Worm (Caenorhabditis elegans) whole organism, late embryonic: Measurements from ENCODE around the gene oac-53.
"Not testable (repeated sequence)": the region's sequence is repeated elsewhere in the genome, so short reads cannot be mapped to it uniquely, and the experiment has no call there.

Experiments used
- K09A11.1 ChIP-seq: sonication (generic microtip); optimal IDR thresholded peaks from 2 replicates; lab custom pipeline; 2017; ENCODE audit warnings: antibody characterized with exemption, mild to moderate bottlenecking, missing genetic modification characterization, missing compliant biosample characterization; ENCODE audit not compliant: insufficient read depth
- dmd-4 ChIP-seq: sonication (generic microtip); optimal IDR thresholded peaks from 2 replicates; lab custom pipeline; 2016; ENCODE audit warnings: borderline replicate concordance, missing genetic modification characterization, missing compliant biosample characterization
- elt-2 ChIP-seq: sonication (generic microtip); optimal IDR thresholded peaks from 2 replicates; lab custom pipeline; 2016; ENCODE audit warnings: missing genetic modification reagents, missing genetic modification characterization, missing compliant biosample characterization
- hlh-8 ChIP-seq: sonication (generic microtip); optimal IDR thresholded peaks from 2 replicates; lab custom pipeline; 2016; ENCODE audit warnings: missing genotype, missing genetic modification characterization, missing compliant biosample characterization
- tbx-2 ChIP-seq: sonication (generic microtip); optimal IDR thresholded peaks from 2 replicates; lab custom pipeline; 2016; ENCODE audit warnings: missing genetic modification characterization, missing compliant biosample characterization
- ttx-3 ChIP-seq: sonication (generic microtip); optimal IDR thresholded peaks from 2 replicates; lab custom pipeline; 2016; ENCODE audit warnings: missing genetic modification reagents, missing genetic modification characterization, missing compliant biosample characterization

- not testable (repeated sequence) for TF ChIP-seq tbx-2 (tag; lab: Kevin White, UChicago); hlh-8; dmd-4 (tag; lab: Kevin White, UChicago); K09A11.1 (tag; lab: Kevin White, UChicago); ttx-3 (tag; lab: Kevin White, UChicago); elt-2 (tag; lab: Kevin White, UChicago)
These were observed 33.0 kb upstream of the oac-53 start, which contains the start of gene Y70C5B.2 for ce11 chrV:16660816-16661215.
